Fruit fly (Drosophila melanogaster): ENCODE data around the gene Trf2.

The Trf2 gene

DNA sequence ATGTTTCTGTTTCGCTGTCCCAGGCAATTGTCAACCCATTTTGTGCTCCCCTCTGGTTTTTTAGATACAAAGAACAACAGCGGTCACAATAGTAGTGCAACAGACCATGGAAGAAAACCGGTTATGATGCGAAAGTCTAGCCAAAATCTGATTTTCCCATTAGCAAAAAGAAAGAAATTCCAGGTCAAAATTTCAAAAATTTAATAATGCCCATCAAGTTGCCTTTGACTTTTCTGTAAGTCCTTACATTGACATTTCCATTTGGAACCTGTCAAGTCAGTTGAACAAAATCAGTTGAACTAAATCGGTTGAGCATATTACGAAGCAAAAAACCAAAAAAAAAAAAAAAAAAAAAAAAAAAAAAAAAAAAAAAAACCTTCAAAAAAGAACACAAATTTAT lies 7.9 kb downstream of the Trf2 start (continued):
- TF ChIP-seq CG7928 (GFP tag; optimal IDR thresholded peaks at IDR 0.05) (no peak), E2f1 (GFP tag; IDR thresholded peaks at IDR 0.05) (no peak), HmgZ (tag; optimal IDR thresholded peaks at IDR 0.05) (no peak), sens (GFP tag) (peak; percentile 94), nerfin-1 (tag; optimal IDR thresholded peaks at IDR 0.05) (no peak), CG13296 (GFP tag; optimal IDR thresholded peaks at IDR 0.05) (no peak), lbe (GFP tag; optimal IDR thresholded peaks at IDR 0.05) (no peak), Hmr (GFP tag; optimal IDR thresholded peaks at IDR 0.05) (no peak), Hsf (GFP tag; optimal IDR thresholded peaks at IDR 0.05) (no peak), bbx (GFP tag; IDR thresholded peaks at IDR 0.05; ENCODE audit: partially characterized antibody) (no peak), D19B (GFP tag; optimal IDR thresholded peaks at IDR 0.05) (no peak), nmo (GFP tag; optimal IDR thresholded peaks at IDR 0.05) (peak; percentile 63), gsb (GFP tag; IDR thresholded peaks at IDR 0.05) (no peak), sr (GFP tag; IDR thresholded peaks at IDR 0.05) (no peak), Dbx (GFP tag; IDR thresholded peaks at IDR 0.05) (no peak), lilli (GFP tag; optimal IDR thresholded peaks at IDR 0.05) (peak; percentile 13), scrt (GFP tag; optimal IDR thresholded peaks at IDR 0.05) (no peak), CG8359 (GFP tag; optimal IDR thresholded peaks at IDR 0.05; ENCODE audit: borderline replicate concordance) (no peak), pum (GFP tag; optimal IDR thresholded peaks at IDR 0.05) (peak; percentile 27), mam (GFP tag; optimal IDR thresholded peaks at IDR 0.05) (peak; percentile 11), sim (GFP tag; IDR thresholded peaks at IDR 0.05) (no peak), Meics (GFP tag; optimal IDR thresholded peaks at IDR 0.05) (no peak), Pdp1 (GFP tag; optimal IDR thresholded peaks at IDR 0.05) (peak; percentile 21 to 48), slou (GFP tag; optimal IDR thresholded peaks at IDR 0.05) (no peak), sd (tag; optimal IDR thresholded peaks at IDR 0.05) (no peak), CG13624 (GFP tag; optimal IDR thresholded peaks at IDR 0.05) (peak; percentile 36), CG15073 (GFP tag; optimal IDR thresholded peaks at IDR 0.05) (no peak), Mad (GFP tag; optimal IDR thresholded peaks at IDR 0.05) (no peak), Lim3 (GFP tag; IDR thresholded peaks at IDR 0.05) (no peak), pnt (GFP tag; optimal IDR thresholded peaks at IDR 0.05) (peak; percentile 30), CG12104 (GFP tag; optimal IDR thresholded peaks at IDR 0.05) (no peak), zf30C (GFP tag; optimal IDR thresholded peaks at IDR 0.05) (no peak), CG32772 (GFP tag; IDR thresholded peaks at IDR 0.05) (0 out of 2 replicates have a peak, but pooled peaks have one; percentile 20), CG18011 (GFP tag; optimal IDR thresholded peaks at IDR 0.05) (no peak), Sox100B (GFP tag; optimal IDR thresholded peaks at IDR 0.05) (no peak), CG14441 (GFP tag; IDR thresholded peaks at IDR 0.05) (no peak), Sry-β (GFP tag; optimal IDR thresholded peaks at IDR 0.05) (no peak), BtbVII (GFP tag; optimal IDR thresholded peaks at IDR 0.05) (no peak), CG11696 (GFP tag; IDR thresholded peaks at IDR 0.05) (peak; percentile 64), sob (GFP tag; IDR thresholded peaks at IDR 0.05) (no peak), Trl (optimal IDR thresholded peaks at IDR 0.05) (no peak), Trl (GFP tag; optimal IDR thresholded peaks at IDR 0.05) (peak; percentile 46), CG8290 (GFP tag; optimal IDR thresholded peaks at IDR 0.05) (peak; percentile 10), CG8290 (tag; optimal IDR thresholded peaks at IDR 0.05) (no peak), CG9437 (GFP tag; optimal IDR thresholded peaks at IDR 0.05) (no peak), Doc3 (GFP tag; IDR thresholded peaks at IDR 0.05; ENCODE audit: partially characterized antibody) (no peak), da (GFP tag; optimal IDR thresholded peaks at IDR 0.05) (no peak), ems (GFP tag; optimal IDR thresholded peaks at IDR 0.05) (no peak), MBD-R2 (GFP tag; IDR thresholded peaks at IDR 0.05) (no peak), D (optimal IDR thresholded peaks at IDR 0.05) (no peak), D (GFP tag; optimal IDR thresholded peaks at IDR 0.05) (no peak), en (GFP tag; optimal IDR thresholded peaks at IDR 0.05) (no peak), H15 (GFP tag; IDR thresholded peaks at IDR 0.05) (no peak), YL-1 (GFP tag; optimal IDR thresholded peaks at IDR 0.05) (no peak)

Data from whole organism, embryonic.